Worm (Caenorhabditis elegans) whole organism, L4/young adult: ENCODE measurements around the gene Y57A10A.31.
A peak's percentile ranks its signal among the peaks of the same experiment; 100 is the strongest.
"Not testable (repeated sequence)": the region's sequence is repeated elsewhere in the genome, so short reads cannot be mapped to it uniquely, and the experiment has no call there.

Experiments
- W03F9.2 ChIP-seq: fragments of 150-350 bp; optimal IDR thresholded peaks from 2 replicates; lab custom pipeline; 2014; ENCODE audit warnings: missing biosample characterization, missing genetic modification characterization
- dao-5 ChIP-seq: sonication (generic microtip); optimal IDR thresholded peaks from 2 replicates; lab custom pipeline; 2016; ENCODE audit warnings: missing genotype, missing genetic modification characterization, moderate library complexity, missing compliant biosample characterization
- him-1 ChIP-seq: sonication (generic microtip); optimal IDR thresholded peaks from 2 replicates; lab custom pipeline; 2016; ENCODE audit warnings: missing genotype, missing genetic modification reagents, missing genetic modification characterization, missing compliant biosample characterization

Gene Y57A10A.31

ce11 chrII:12309614-12310013 is 20.4 kb downstream of the Y57A10A.31 start, which contains the start of gene C50E10.2:
Gene C50E10.2, minus strand, starts transcription at chrII:12309714.
- TF ChIP-seq W03F9.2 (no peak), dao-5 (tag; lab: Kevin White, UChicago) (no peak), him-1 (tag; lab: Kevin White, UChicago) (no peak)

ce11 chrII:12311560-12311959 is 22.4 kb downstream of the Y57A10A.31 start, which contains the start of gene sre-51:
Gene sre-51, plus strand, starts transcription at chrII:12311860.
- TF ChIP-seq dao-5 (tag; lab: Kevin White, UChicago) (no peak), him-1 (tag; lab: Kevin White, UChicago) (no peak), W03F9.2 (no peak)

- not testable (repeated sequence) for TF ChIP-seq W03F9.2; him-1 (tag; lab: Kevin White, UChicago); dao-5 (tag; lab: Kevin White, UChicago)
Measured at ce11 chrII:12318541-12318940, 29.4 kb downstream of the Y57A10A.31 start, which contains the start of gene sre-49. Gene sre-49, plus strand, starts transcription at chrII:12318841.

ce11 chrII:12323305-12323704 is 34.1 kb downstream of the Y57A10A.31 start, which contains the start of gene sre-53:
Gene sre-53, minus strand, starts transcription at chrII:12323405.
- TF ChIP-seq dao-5 (tag; lab: Kevin White, UChicago), result no peak
- TF ChIP-seq W03F9.2, result no peak
- no peak for TF ChIP-seq him-1 (tag; lab: Kevin White, UChicago)

ce11 chrII:12324159-12324558 is 35.0 kb downstream of the Y57A10A.31 start, which contains the start of gene sre-56:
Gene sre-56, plus strand, starts transcription at chrII:12324459.
- TF ChIP-seq W03F9.2 (no peak), dao-5 (tag; lab: Kevin White, UChicago) (no peak), him-1 (tag; lab: Kevin White, UChicago) (no peak)

- no peak for TF ChIP-seq him-1 (tag; lab: Kevin White, UChicago)
- no peak for TF ChIP-seq dao-5 (tag; lab: Kevin White, UChicago)
- TF ChIP-seq W03F9.2, result no peak
Measured at ce11 chrII:12328994-12329393, 39.8 kb downstream of the Y57A10A.31 start, which contains the start of gene sre-55. Gene sre-55, plus strand, starts transcription at chrII:12329294.

- no peak for TF ChIP-seq dao-5 (tag; lab: Kevin White, UChicago)
- no peak for TF ChIP-seq him-1 (tag; lab: Kevin White, UChicago)
- no peak for TF ChIP-seq W03F9.2
Measured at ce11 chrII:12332624-12333023, 43.4 kb downstream of the Y57A10A.31 start, which contains the start of gene sre-54. Gene sre-54, plus strand, starts transcription at chrII:12332924.

- no peak for TF ChIP-seq dao-5 (tag; lab: Kevin White, UChicago)
- TF ChIP-seq W03F9.2, result no peak
- no peak for TF ChIP-seq him-1 (tag; lab: Kevin White, UChicago)
Measured at ce11 chrII:12335430-12335829, 46.2 kb downstream of the Y57A10A.31 start, which contains the start of gene sre-52. Gene sre-52, plus strand, starts transcription at chrII:12335730.

- TF ChIP-seq dao-5 (tag; lab: Kevin White, UChicago), result no peak
- peak; percentile 44 for TF ChIP-seq W03F9.2
- no peak for TF ChIP-seq him-1 (tag; lab: Kevin White, UChicago)
Measured at ce11 chrII:12339152-12339551, 50.0 kb downstream of the Y57A10A.31 start.

ce11 chrII:12339644-12340043 is 50.5 kb downstream of the Y57A10A.31 start, which contains the start of gene sop-2:
Gene sop-2, plus strand, starts transcription at chrII:12339944.
- TF ChIP-seq him-1 (tag; lab: Kevin White, UChicago), result no peak
- no peak for TF ChIP-seq W03F9.2
- TF ChIP-seq dao-5 (tag; lab: Kevin White, UChicago), result no peak

- TF ChIP-seq him-1 (tag; lab: Kevin White, UChicago), result no peak
- TF ChIP-seq dao-5 (tag; lab: Kevin White, UChicago), result no peak
- no peak for TF ChIP-seq W03F9.2
Measured at ce11 chrII:12341566-12342223, 52.5 kb downstream of the Y57A10A.31 start.

ce11 chrII:12342928-12343327 is 53.7 kb downstream of the Y57A10A.31 start:
- TF ChIP-seq W03F9.2 (no peak), dao-5 (tag; lab: Kevin White, UChicago) (no peak), him-1 (tag; lab: Kevin White, UChicago) (no peak)

ce11 chrII:12343710-12344109 is 54.5 kb downstream of the Y57A10A.31 start:
- TF ChIP-seq him-1 (tag; lab: Kevin White, UChicago) (no peak), dao-5 (tag; lab: Kevin White, UChicago) (no peak), W03F9.2 (no peak)

ce11 chrII:12344787-12345186 is 55.6 kb downstream of the Y57A10A.31 start, which contains the start of gene C44C11.6:
Gene C44C11.6, plus strand, starts transcription at chrII:12344809.
- TF ChIP-seq dao-5 (tag; lab: Kevin White, UChicago) (no peak), W03F9.2 (no peak), him-1 (tag; lab: Kevin White, UChicago) (no peak)
